Worm (Caenorhabditis elegans) whole organism, L2 larva: ENCODE results near the gene ech-1.1.

ENCODE experiments used
- Y55F3AM.14 ChIP-seq: fragments of 200-800 bp; sonication (Bioruptor generic); optimal IDR thresholded peaks from 2 replicates; lab custom pipeline; 2018; ENCODE audit warnings: mild to moderate bottlenecking, missing genetic modification characterization, missing compliant biosample characterization
- ZK546.5 ChIP-seq: sonication (generic microtip); optimal IDR thresholded peaks from 2 replicates; lab custom pipeline; 2017; ENCODE audit warnings: missing biosample characterization, missing genetic modification characterization
- aly-2 ChIP-seq: fragments of 150-350 bp; optimal IDR thresholded peaks from 2 replicates; lab custom pipeline; 2014; ENCODE audit warnings: missing biosample characterization, missing genetic modification characterization
- lin-13 ChIP-seq: fragments of 150-350 bp; optimal IDR thresholded peaks from 2 replicates; lab custom pipeline; 2014; ENCODE audit warnings: missing biosample characterization, missing genetic modification reagents, missing genetic modification characterization
- lsy-2 ChIP-seq, 2 experiments: fragments of 150-350 bp in 1 of 2; sonication (generic microtip) in 1 of 2; optimal IDR thresholded peaks; 2 replicates each; lab custom pipeline; 2014 to 2017; ENCODE audit warnings: missing biosample characterization in 2 of 2, missing genetic modification characterization in 2 of 2
- mab-5 ChIP-seq: fragments of 150-350 bp; optimal IDR thresholded peaks from 2 replicates; lab custom pipeline; 2014; ENCODE audit warnings: missing biosample characterization, missing genetic modification characterization
- mdl-1 ChIP-seq, 2 experiments: fragments of 150-350 bp in 1 of 2; sonication (generic microtip) in 1 of 2; optimal IDR thresholded peaks; 2 replicates each; lab custom pipeline; 2017; ENCODE audit warnings: missing biosample characterization in 2 of 2, missing genetic modification characterization in 2 of 2
- nhr-10 ChIP-seq: sonication (generic microtip); optimal IDR thresholded peaks from 2 replicates; lab custom pipeline; 2017; ENCODE audit warnings: missing biosample characterization, missing genetic modification characterization
- peb-1 ChIP-seq: fragments of 150-350 bp; optimal IDR thresholded peaks from 2 replicates; lab custom pipeline; 2014; ENCODE audit warnings: missing biosample characterization, missing genetic modification characterization
- sem-4 ChIP-seq: fragments of 150-350 bp; optimal IDR thresholded peaks from 2 replicates; lab custom pipeline; 2014; ENCODE audit warnings: missing biosample characterization, missing genetic modification reagents, missing genetic modification characterization
- unc-62 ChIP-seq: fragments of 150-350 bp; optimal IDR thresholded peaks from 2 replicates; lab custom pipeline; 2014; ENCODE audit warnings: missing biosample characterization, missing genetic modification reagents, missing genetic modification characterization

DNA sequence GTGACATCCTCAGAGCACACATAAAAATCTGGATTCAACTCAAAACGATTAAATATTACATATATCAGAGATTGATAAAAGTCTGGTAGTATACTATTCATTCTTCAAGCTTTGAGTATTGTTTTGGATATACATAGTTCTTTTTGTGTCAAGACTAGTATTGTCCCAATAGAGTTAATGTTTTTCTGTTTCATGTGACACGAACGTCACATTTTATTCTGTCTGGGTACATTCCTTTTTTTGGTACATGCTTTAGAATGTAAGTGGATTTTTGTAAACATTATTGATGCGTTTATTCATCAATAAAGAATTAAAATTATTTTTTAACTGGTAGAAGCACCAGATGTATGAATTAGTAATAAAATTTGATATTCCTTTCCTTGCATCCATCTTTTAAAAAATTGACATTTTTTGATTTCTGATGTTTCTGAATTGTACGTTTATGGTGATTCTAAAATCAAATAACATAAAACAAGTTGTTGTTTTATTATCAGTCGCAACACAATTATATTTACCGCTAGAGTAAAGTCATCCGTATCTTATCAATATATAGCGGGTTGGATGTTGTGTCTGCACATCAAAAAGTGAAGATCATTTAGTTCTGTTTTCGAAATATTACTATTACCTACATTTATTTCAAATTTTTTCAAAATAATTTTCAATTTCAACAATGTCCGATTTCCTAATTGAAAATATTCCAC lies 45.3 kb downstream of the ech-1.1 start, which contains the start of the genes srt-22 and nhr-246:
- TF ChIP-seq ZK546.5 (tag; lab: Kevin White, UChicago) (no peak), lin-13 (no peak), nhr-10 (tag; lab: Kevin White, UChicago) (no peak), unc-62 (no peak), aly-2 (no peak), Y55F3AM.14 (GFP tag; lab: Kevin White, UChicago) (no peak), mab-5 (tag; lab: Kevin White, UChicago) (no peak), mdl-1 (tag; optimal IDR thresholded peaks at IDR 0.05; lab: Kevin White, UChicago) (no peak), peb-1 (tag; lab: Kevin White, UChicago) (no peak), sem-4 (no peak), lsy-2 (tag; optimal IDR thresholded peaks at IDR 0.05; lab: Kevin White, UChicago) (no peak)
